Worm (Caenorhabditis elegans) whole organism, L4 larva: ENCODE results near the gene tbc-7.

Source experiments
- F26F4.8 ChIP-seq: fragments of 200-800 bp; sonication (Bioruptor generic); conservative IDR thresholded peaks from 2 replicates; pipeline ENCODE4 v1.3.6; 2022; ENCODE audit warnings: missing genetic modification characterization, missing compliant biosample characterization
- ZK546.5 ChIP-seq, 2 experiments: sonication (generic microtip); optimal IDR thresholded peaks; 2 replicates each; lab custom pipeline; 2017; ENCODE audit warnings: missing biosample characterization in 2 of 2, missing genetic modification characterization in 2 of 2
- aha-1 ChIP-seq: fragments of 150-350 bp; peaks from one replicate; lab custom pipeline; 2014; ENCODE audit warnings: missing biosample characterization, missing genetic modification characterization
- daf-8 ChIP-seq: fragments of 200-800 bp; sonication (Bioruptor generic); IDR thresholded peaks from 2 replicates; pipeline ENCODE4 v1.3.6; 2022; ENCODE audit warnings: missing genetic modification characterization, missing compliant biosample characterization
- egl-43 ChIP-seq: fragments of 200-800 bp; sonication (Bioruptor generic); IDR thresholded peaks from 2 replicates; pipeline ENCODE4 v1.3.6; 2022; ENCODE audit warnings: missing genetic modification reagents, missing genetic modification characterization, missing compliant biosample characterization
- fkh-10 ChIP-seq: fragments of 150-350 bp; optimal IDR thresholded peaks from 2 replicates; lab custom pipeline; 2014; ENCODE audit warnings: missing biosample characterization, missing genetic modification reagents, missing genetic modification characterization
- hlh-11 ChIP-seq: fragments of 200-800 bp; sonication (Bioruptor generic); optimal IDR thresholded peaks from 2 replicates; lab custom pipeline; 2018; ENCODE audit warnings: mild to moderate bottlenecking, missing genetic modification characterization, missing compliant biosample characterization
- mes-2 ChIP-seq: sonication (generic microtip); optimal IDR thresholded peaks from 2 replicates; lab custom pipeline; 2016; ENCODE audit warnings: missing genotype, mild to moderate bottlenecking, missing genetic modification characterization, missing compliant biosample characterization; ENCODE audit not compliant: poor library complexity, severe bottlenecking
- pha-4 ChIP-seq, 2 experiments: fragments of 150-350 bp in 1 of 2; fragments of 200-800 bp in 1 of 2; sonication (Bioruptor generic) in 1 of 2; IDR thresholded peaks in 1 of 2; optimal IDR thresholded peaks in 1 of 2; 2 replicates each; pipeline versions ENCODE4 v1.3.6 to Lab custom; 2014 to 2022; ENCODE audit warnings: missing genetic modification characterization in 2 of 2, missing genetic modification reagents in 2 of 2, missing biosample characterization in 1 of 2, missing compliant biosample characterization in 1 of 2
- tag-97 ChIP-seq: fragments of 200-800 bp; sonication (Bioruptor generic); IDR thresholded peaks from 2 replicates; pipeline ENCODE4 v1.3.6; 2022; ENCODE audit warnings: missing genetic modification characterization, missing compliant biosample characterization
- tra-1 ChIP-seq: fragments of 200-800 bp; sonication (Bioruptor generic); IDR thresholded peaks from 2 replicates; pipeline ENCODE4 v1.3.6; 2022; ENCODE audit warnings: missing genetic modification reagents, missing genetic modification characterization, missing compliant biosample characterization
- unc-62 ChIP-seq, 3 experiments: fragments of 150-350 bp in 1 of 3; sonication (generic microtip); optimal IDR thresholded peaks in 2 of 3; peaks in 1 of 3; 1 replicate in 1 of 3; 2 replicates in 2 of 3; lab custom pipeline; 2014 to 2017; ENCODE audit warnings: missing biosample characterization in 3 of 3, missing genetic modification characterization in 3 of 3, missing genetic modification reagents in 3 of 3, missing genotype in 1 of 3
- vab-7 ChIP-seq: fragments of 200-800 bp; sonication (Bioruptor generic); IDR thresholded peaks from 2 replicates; pipeline ENCODE4 v1.3.6; 2022; ENCODE audit warnings: missing genetic modification reagents, missing genetic modification characterization, missing compliant biosample characterization
- zag-1 ChIP-seq: fragments of 150-350 bp; optimal IDR thresholded peaks from 2 replicates; lab custom pipeline; 2014; ENCODE audit warnings: missing biosample characterization, missing genetic modification characterization

tbc-7 gene

DNA sequence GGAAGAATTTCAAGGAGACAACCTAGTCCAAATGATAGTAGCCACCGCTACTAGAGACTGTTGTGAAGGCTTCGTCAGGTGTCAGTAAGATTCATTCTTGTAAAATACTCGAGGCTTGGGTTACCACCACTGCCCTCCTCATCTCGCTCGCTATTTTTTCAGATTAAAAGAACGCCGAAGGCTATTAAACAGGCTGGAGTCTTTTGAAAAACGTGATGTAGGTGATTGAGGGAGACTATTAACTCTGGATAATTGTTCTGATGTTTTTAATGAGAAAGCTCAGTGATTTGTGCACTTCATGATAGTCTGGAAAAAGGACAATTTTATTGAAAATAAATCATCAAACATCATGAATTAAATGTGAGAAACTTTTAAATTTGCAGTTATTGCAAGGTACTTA lies 54.9 kb downstream of the tbc-7 start, which contains the start of gene zig-6:
Gene zig-6, minus strand, starts transcription at position 101 of the 400 bp plus-strand sequence.
- no peak for TF ChIP-seq pha-4 (GFP tag; IDR thresholded peaks at IDR 0.05; lab: Robert Waterston, UW)
- no peak for TF ChIP-seq pha-4 (tag; optimal IDR thresholded peaks at IDR 0.05; lab: Kevin White, UChicago)
- TF ChIP-seq tag-97 (GFP tag; lab: Robert Waterston, UW), result no peak
- TF ChIP-seq, all 104 proteins: peak for 0

- TF ChIP-seq ZK546.5 (tag; optimal IDR thresholded peaks at IDR 0.05; lab: Kevin White, UChicago), result no peak
- peak; percentile 97 for TF ChIP-seq aha-1 (tag; lab: Kevin White, UChicago)
- TF ChIP-seq, all 104 proteins: peak for 1
Observed at ce11 chrX:5190061-5190460, 56.0 kb downstream of the tbc-7 start.

- TF ChIP-seq zag-1 (tag; lab: Kevin White, UChicago), result no peak
- TF ChIP-seq vab-7, result no peak
- no peak for TF ChIP-seq daf-8 (GFP tag; lab: Robert Waterston, UW)
- TF ChIP-seq unc-62 (GFP tag; optimal IDR thresholded peaks at IDR 0.05 in 1 of 2; lab: Kevin White, UChicago), result peak in 1 of 2 experiments; percentile 11
- TF ChIP-seq unc-62 (tag; optimal IDR thresholded peaks at IDR 0.05; lab: Kevin White, UChicago), result no peak
- no peak for TF ChIP-seq fkh-10 (GFP tag; lab: Kevin White, UChicago)
- TF ChIP-seq F26F4.8 (GFP tag; lab: Robert Waterston, UW), result no peak
Observed at ce11 chrX:5193402-5193801, 59.3 kb downstream of the tbc-7 start.

DNA sequence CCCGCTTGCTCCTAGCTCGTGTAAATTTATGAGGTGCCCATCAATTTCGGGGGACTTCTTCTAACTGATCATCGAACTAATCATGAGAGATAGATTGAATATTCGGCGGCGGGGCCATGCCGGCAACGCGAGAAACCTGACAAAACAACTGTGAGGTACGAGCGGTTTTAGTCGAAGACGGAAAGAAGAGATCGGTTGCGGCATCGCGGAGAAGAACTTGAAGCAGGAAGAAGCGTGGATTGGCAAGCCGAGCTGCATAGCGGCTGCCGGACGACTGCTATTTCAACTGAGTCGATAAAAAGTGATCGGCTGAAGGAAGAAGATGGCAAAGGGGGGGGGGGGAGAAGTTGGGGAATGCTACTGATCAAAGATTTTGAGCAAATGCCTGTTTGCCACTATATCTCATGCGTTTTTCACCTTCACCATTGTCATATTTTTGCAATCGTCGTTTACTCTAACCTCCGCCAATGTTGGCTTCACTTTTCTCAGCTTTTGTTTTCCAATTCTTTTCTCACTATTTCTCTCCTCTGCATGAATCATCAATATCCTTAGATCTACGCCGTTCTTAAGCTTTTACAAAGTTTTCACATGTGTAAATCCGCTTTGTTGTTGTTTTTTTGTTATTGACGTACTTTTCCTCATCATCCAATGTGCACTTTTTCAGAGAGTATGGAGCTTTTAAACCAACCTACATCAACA lies 61.5 kb downstream of the tbc-7 start, which contains the start of gene pqn-62:
Gene pqn-62, plus strand, starts transcription at position 649 of the 699 bp plus-strand sequence.
- no peak for TF ChIP-seq egl-43 (GFP tag; lab: Robert Waterston, UW)
- TF ChIP-seq mes-2, result no peak
- peak; percentile 47 for TF ChIP-seq hlh-11 (tag; lab: Kevin White, UChicago)
- 0 out of 2 replicates have a peak, but pooled peaks have one; percentile 6 for TF ChIP-seq tra-1 (GFP tag; lab: Robert Waterston, UW)
- peak; percentile 74 for TF ChIP-seq aha-1 (tag; lab: Kevin White, UChicago)
